Worm (Caenorhabditis elegans): ENCODE data around the gene fbxa-209.

ce11 chrV:15384733-15385132, 42.1 kb downstream of the fbxa-209 start, which contains the start of gene str-102:
- TF ChIP-seq tra-4 (tag; optimal IDR thresholded peaks at IDR 0.05) (no peak), ama-1 (optimal IDR thresholded peaks at IDR 0.05) (no peak), tbx-37 (GFP tag; conservative IDR thresholded peaks at IDR 0.05) (no peak), F13C5.2 (tag; optimal IDR thresholded peaks at IDR 0.05) (no peak), ceh-36 (tag; optimal IDR thresholded peaks at IDR 0.05) (no peak), aly-1 (tag; optimal IDR thresholded peaks at IDR 0.05) (no peak), sea-1 (GFP tag; conservative IDR thresholded peaks at IDR 0.05) (no peak), B0310.2 (tag; optimal IDR thresholded peaks at IDR 0.05) (no peak), ets-7 (tag; optimal IDR thresholded peaks at IDR 0.05) (no peak), hmbx-1 (tag; optimal IDR thresholded peaks at IDR 0.05) (no peak)

Measured in whole organism, early embryonic.